Fruit fly (Drosophila melanogaster) whole organism, embryonic: Measurements from ENCODE around the gene CG7582.

Experiments
- Abd-B ChIP-seq: fragments of 200-800 bp; sonication (Bioruptor generic); optimal IDR thresholded peaks from 2 replicates; lab custom pipeline; 2018; ENCODE audit warnings: missing biosample characterization, mild to moderate bottlenecking, missing genetic modification characterization, moderate library complexity
- Adf1 ChIP-seq: fragments of 200-800 bp; sonication (Bioruptor generic); IDR thresholded peaks from 2 replicates; pipeline ENCODE4 v1.3.6; 2022; ENCODE audit warnings: missing biosample characterization, missing genetic modification characterization
- BEAF-32 ChIP-seq: fragments of 200-800 bp; sonication (Bioruptor generic); optimal IDR thresholded peaks from 3 replicates; lab custom pipeline; 2017; ENCODE audit warnings: missing biosample characterization, missing genetic modification characterization, mild to moderate bottlenecking, moderate library complexity, missing genetic modification reagents
- BtbVII ChIP-seq: fragments of 200-800 bp; sonication (Bioruptor generic); optimal IDR thresholded peaks from 3 replicates; lab custom pipeline; 2017; ENCODE audit warnings: missing biosample characterization, mild to moderate bottlenecking, missing genetic modification characterization
- C15 ChIP-seq: fragments of 200-800 bp; sonication (Bioruptor generic); IDR thresholded peaks from 3 replicates; pipeline ENCODE4 v1.3.6; 2022; ENCODE audit warnings: missing biosample characterization, missing genetic modification characterization
- CG10267 ChIP-seq: fragments of 200-800 bp; sonication (Bioruptor generic); optimal IDR thresholded peaks from 2 replicates; lab custom pipeline; 2018; ENCODE audit warnings: missing biosample characterization, mild to moderate bottlenecking, missing genetic modification characterization, moderate library complexity
- CG10543 ChIP-seq: fragments of 200-800 bp; sonication (Bioruptor generic); optimal IDR thresholded peaks from 3 replicates; lab custom pipeline; 2017; ENCODE audit warnings: missing biosample characterization, mild to moderate bottlenecking, missing genetic modification characterization, moderate library complexity
- CG11085 ChIP-seq: fragments of 200-800 bp; sonication (Bioruptor generic); IDR thresholded peaks from 2 replicates; pipeline ENCODE4 v1.3.6; 2022; ENCODE audit warnings: missing biosample characterization, missing genetic modification characterization
- CG11093 ChIP-seq: fragments of 200-800 bp; sonication (Bioruptor generic); IDR thresholded peaks from 3 replicates; pipeline ENCODE4 v1.3.6; 2022; ENCODE audit warnings: missing biosample characterization, missing genetic modification characterization
- CG11723 ChIP-seq: fragments of 200-800 bp; sonication (Bioruptor generic); optimal IDR thresholded peaks from 2 replicates; lab custom pipeline; 2017; ENCODE audit warnings: missing biosample characterization, mild to moderate bottlenecking, missing genetic modification characterization
- CG12219 ChIP-seq: fragments of 200-800 bp; sonication (Bioruptor generic); optimal IDR thresholded peaks from 3 replicates; lab custom pipeline; 2018; ENCODE audit warnings: missing biosample characterization, mild to moderate bottlenecking, missing genetic modification characterization
- CG13287 ChIP-seq: fragments of 200-800 bp; sonication (Bioruptor generic); IDR thresholded peaks from 2 replicates; pipeline ENCODE4 v1.3.6; 2022; ENCODE audit warnings: missing biosample characterization, missing genetic modification characterization; ENCODE audit not compliant: partially characterized antibody
- CG14014 ChIP-seq: fragments of 200-800 bp; sonication (Bioruptor generic); IDR thresholded peaks from 2 replicates; pipeline ENCODE4 v1.3.6; 2022; ENCODE audit warnings: missing biosample characterization, missing genetic modification characterization
- CG14050 ChIP-seq: fragments of 200-800 bp; sonication (Bioruptor generic); IDR thresholded peaks from 3 replicates; pipeline ENCODE4 v1.3.6; 2022; ENCODE audit warnings: missing biosample characterization, missing genetic modification characterization
- CG15514 ChIP-seq: fragments of 200-800 bp; sonication (Bioruptor generic); optimal IDR thresholded peaks from 3 replicates; lab custom pipeline; 2017; ENCODE audit warnings: missing biosample characterization, missing genetic modification characterization, mild to moderate bottlenecking, moderate library complexity, missing genetic modification reagents
- CG15601 ChIP-seq: fragments of 200-800 bp; sonication (Bioruptor generic); optimal IDR thresholded peaks from 3 replicates; lab custom pipeline; 2019; ENCODE audit warnings: missing biosample characterization, mild to moderate bottlenecking, missing genetic modification characterization, moderate library complexity
- CG16779 ChIP-seq: fragments of 200-800 bp; sonication (Bioruptor generic); IDR thresholded peaks from 2 replicates; pipeline ENCODE4 v1.3.6; 2022; ENCODE audit warnings: missing biosample characterization, missing genetic modification characterization
- CG16815 ChIP-seq: fragments of 200-800 bp; sonication (Bioruptor generic); optimal IDR thresholded peaks from 3 replicates; lab custom pipeline; 2017; ENCODE audit warnings: missing biosample characterization, mild to moderate bottlenecking, missing genetic modification characterization
- CG17912 ChIP-seq: fragments of 200-800 bp; sonication (Bioruptor generic); optimal IDR thresholded peaks from 2 replicates; lab custom pipeline; 2018; ENCODE audit warnings: missing biosample characterization, mild to moderate bottlenecking, missing genetic modification characterization
- CG18619 ChIP-seq: fragments of 200-800 bp; sonication (Bioruptor generic); optimal IDR thresholded peaks from 3 replicates; lab custom pipeline; 2017; ENCODE audit warnings: missing biosample characterization, mild to moderate bottlenecking, missing genetic modification characterization
- CG2678 ChIP-seq: fragments of 200-800 bp; sonication (Bioruptor generic); optimal IDR thresholded peaks from 3 replicates; lab custom pipeline; 2019; ENCODE audit warnings: missing biosample characterization, mild to moderate bottlenecking, missing genetic modification characterization, moderate library complexity
- CG33557 ChIP-seq: fragments of 200-800 bp; sonication (Bioruptor generic); optimal IDR thresholded peaks from 2 replicates; lab custom pipeline; 2019; ENCODE audit warnings: missing biosample characterization, mild to moderate bottlenecking, missing genetic modification characterization, moderate library complexity
- CG4820 ChIP-seq: fragments of 200-800 bp; sonication (Bioruptor generic); optimal IDR thresholded peaks from 3 replicates; lab custom pipeline; 2016; ENCODE audit warnings: missing biosample characterization, missing genetic modification characterization
- CG6254 ChIP-seq: fragments of 200-800 bp; sonication (Bioruptor generic); optimal IDR thresholded peaks from 3 replicates; lab custom pipeline; 2017; ENCODE audit warnings: mild to moderate bottlenecking, missing biosample characterization, missing genetic modification reagents, missing genetic modification characterization
- CG6813 ChIP-seq: fragments of 200-800 bp; sonication (Bioruptor generic); optimal IDR thresholded peaks from 2 replicates; lab custom pipeline; 2017; ENCODE audit warnings: missing biosample characterization, missing genetic modification characterization, mild to moderate bottlenecking, moderate library complexity, missing genetic modification reagents
- CG7963 ChIP-seq: fragments of 200-800 bp; sonication (Bioruptor generic); IDR thresholded peaks from 3 replicates; pipeline ENCODE4 v1.3.6; 2022; ENCODE audit warnings: missing biosample characterization, missing genetic modification characterization; ENCODE audit not compliant: partially characterized antibody
- CTCF ChIP-seq: fragments of 200-800 bp; sonication (Bioruptor generic); optimal IDR thresholded peaks from 2 replicates; lab custom pipeline; 2017; ENCODE audit warnings: missing biosample characterization, mild to moderate bottlenecking, missing genetic modification characterization, moderate library complexity
- Dll ChIP-seq: fragments of 200-800 bp; sonication (Bioruptor generic); IDR thresholded peaks from 4 replicates; pipeline ENCODE4 v1.3.6; 2022; ENCODE audit warnings: missing biosample characterization, missing genetic modification characterization; ENCODE audit not compliant: partially characterized antibody
- Doc2 ChIP-seq: fragments of 200-800 bp; sonication (Bioruptor generic); IDR thresholded peaks from 2 replicates; pipeline ENCODE4 v1.3.6; 2022; ENCODE audit warnings: missing biosample characterization, missing genetic modification characterization
- E2f2 ChIP-seq: fragments of 200-800 bp; sonication (Bioruptor generic); IDR thresholded peaks from 2 replicates; pipeline ENCODE4 v1.3.6; 2022; ENCODE audit warnings: missing biosample characterization, missing genetic modification characterization
- HLH4C ChIP-seq: fragments of 200-800 bp; sonication (Bioruptor generic); IDR thresholded peaks from 3 replicates; pipeline ENCODE4 v1.3.6; 2022; ENCODE audit warnings: missing biosample characterization, missing genetic modification characterization; ENCODE audit not compliant: partially characterized antibody
- Lhr ChIP-seq: fragments of 200-800 bp; sonication (Bioruptor generic); optimal IDR thresholded peaks from 3 replicates; lab custom pipeline; 2017; ENCODE audit warnings: mild to moderate bottlenecking, missing biosample characterization, missing genetic modification reagents, missing genetic modification characterization
- Lim3 ChIP-seq: fragments of 200-800 bp; sonication (Bioruptor generic); IDR thresholded peaks from 2 replicates; pipeline ENCODE4 v1.3.6; 2022; ENCODE audit warnings: missing biosample characterization, missing genetic modification characterization
- MESR4 ChIP-seq: fragments of 200-800 bp; sonication (Bioruptor generic); optimal IDR thresholded peaks from 2 replicates; lab custom pipeline; 2018; ENCODE audit warnings: missing biosample characterization, mild to moderate bottlenecking, missing genetic modification characterization, moderate library complexity
- Max ChIP-seq: fragments of 200-800 bp; sonication (Bioruptor generic); optimal IDR thresholded peaks from 2 replicates; lab custom pipeline; 2016; ENCODE audit warnings: missing biosample characterization, mild to moderate bottlenecking, missing genetic modification characterization
- Ravus ChIP-seq: fragments of 200-800 bp; sonication (Bioruptor generic); IDR thresholded peaks from 2 replicates; pipeline ENCODE4 v1.3.6; 2022; ENCODE audit warnings: missing biosample characterization, missing genetic modification characterization
- Sox100B ChIP-seq: fragments of 200-800 bp; sonication (Bioruptor generic); optimal IDR thresholded peaks from 3 replicates; lab custom pipeline; 2018; ENCODE audit warnings: missing biosample characterization, mild to moderate bottlenecking, missing genetic modification characterization
- Vsx1 ChIP-seq: fragments of 200-800 bp; sonication (Bioruptor generic); optimal IDR thresholded peaks from 2 replicates; lab custom pipeline; 2017; ENCODE audit warnings: missing biosample characterization, mild to moderate bottlenecking, missing genetic modification characterization, missing genetic modification reagents
- cg ChIP-seq: fragments of 200-800 bp; sonication (Bioruptor generic); optimal IDR thresholded peaks from 3 replicates; lab custom pipeline; 2019; ENCODE audit warnings: missing biosample characterization, mild to moderate bottlenecking, missing genetic modification characterization, moderate library complexity
- ci ChIP-seq: fragments of 200-800 bp; sonication (Bioruptor generic); IDR thresholded peaks from 3 replicates; pipeline ENCODE4 v1.3.6; 2022; ENCODE audit warnings: missing biosample characterization, missing genetic modification characterization
- crc ChIP-seq: fragments of 200-800 bp; sonication (Bioruptor generic); optimal IDR thresholded peaks from 2 replicates; lab custom pipeline; 2016; ENCODE audit warnings: missing biosample characterization, missing genetic modification characterization
- fd64A ChIP-seq: fragments of 200-800 bp; sonication (Bioruptor generic); optimal IDR thresholded peaks from 3 replicates; lab custom pipeline; 2018; ENCODE audit warnings: missing biosample characterization, mild to moderate bottlenecking, missing genetic modification characterization
- fd96Cb ChIP-seq: fragments of 200-800 bp; sonication (Bioruptor generic); optimal IDR thresholded peaks from 2 replicates; lab custom pipeline; 2018; ENCODE audit warnings: missing biosample characterization, mild to moderate bottlenecking, missing genetic modification characterization, moderate library complexity
- gcm2 ChIP-seq: fragments of 200-800 bp; sonication (Bioruptor generic); optimal IDR thresholded peaks from 2 replicates; lab custom pipeline; 2016; ENCODE audit warnings: missing biosample characterization, missing genetic modification characterization
- gsb-n ChIP-seq: fragments of 200-800 bp; sonication (Bioruptor generic); optimal IDR thresholded peaks from 3 replicates; lab custom pipeline; 2018; ENCODE audit warnings: missing biosample characterization, mild to moderate bottlenecking, missing genetic modification characterization
- pros ChIP-seq: fragments of 200-800 bp; sonication (Bioruptor generic); optimal IDR thresholded peaks from 3 replicates; lab custom pipeline; 2019; ENCODE audit warnings: missing biosample characterization, mild to moderate bottlenecking, missing genetic modification characterization, moderate library complexity
- tna ChIP-seq: fragments of 200-800 bp; sonication (Bioruptor generic); IDR thresholded peaks from 2 replicates; pipeline ENCODE4 v1.3.6; 2022; ENCODE audit warnings: missing biosample characterization, missing genetic modification characterization; ENCODE audit not compliant: partially characterized antibody
- ttk ChIP-seq: fragments of 200-800 bp; sonication (Bioruptor generic); IDR thresholded peaks from 2 replicates; pipeline ENCODE4 v2.1.2; 2022; ENCODE audit warnings: missing biosample characterization, missing genetic modification characterization
- vnd ChIP-seq: fragments of 200-800 bp; sonication (Bioruptor generic); IDR thresholded peaks from 3 replicates; pipeline ENCODE4 v1.3.6; 2022; ENCODE audit warnings: missing biosample characterization, missing genetic modification characterization; ENCODE audit not compliant: partially characterized antibody
- z ChIP-seq: fragments of 200-800 bp; sonication (Bioruptor generic); IDR thresholded peaks from 3 replicates; pipeline ENCODE4 v1.3.6; 2022; ENCODE audit warnings: missing biosample characterization, missing genetic modification characterization
- zfh1 ChIP-seq: fragments of 200-800 bp; sonication (Bioruptor generic); IDR thresholded peaks from 3 replicates; pipeline ENCODE4 v1.3.6; 2022; ENCODE audit warnings: missing biosample characterization, missing genetic modification characterization

The CG7582 gene

DNA sequence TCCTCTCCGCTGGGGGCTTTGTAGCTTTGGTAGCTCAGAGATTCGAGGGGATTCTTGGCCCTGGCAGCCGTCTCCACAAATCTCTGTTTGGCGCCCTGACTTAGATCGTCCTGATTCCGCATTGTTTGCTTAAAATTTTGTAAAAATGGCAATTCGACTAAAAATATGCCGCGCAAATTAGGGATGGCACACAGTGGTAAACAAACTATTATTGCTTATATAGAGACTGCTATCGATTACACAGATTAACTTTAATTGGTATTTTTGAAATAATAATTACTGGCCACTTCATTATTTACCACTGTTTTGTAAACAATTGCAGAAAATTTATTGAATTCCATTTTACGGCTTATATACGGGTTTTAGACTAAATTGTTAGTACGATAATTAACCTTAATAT lies 42.7 kb upstream of the CG7582 start, which contains the start of the genes Naa40 and CG18731 (continued):
- TF ChIP-seq CG14014 (GFP tag; lab: Robert Waterston, UW) (no peak), Max (GFP tag; lab: Kevin White, UChicago) (no peak), CG17912 (no peak), Dll (GFP tag; lab: Robert Waterston, UW) (peak; percentile 66; the same call in 3 of the 4 replicates), ci (no peak), crc (GFP tag; lab: Kevin White, UChicago) (no peak), cg (GFP tag; lab: Kevin White, UChicago) (no peak), CG10267 (tag; lab: Kevin White, UChicago) (no peak), ttk (GFP tag; lab: Robert Waterston, UW) (no peak), C15 (GFP tag; lab: Robert Waterston, UW) (no peak), fd64A (GFP tag; lab: Kevin White, UChicago) (no peak), CG13287 (GFP tag; lab: Robert Waterston, UW) (peak; percentile 79), Abd-B (GFP tag; lab: Kevin White, UChicago) (no peak), CG14050 (GFP tag; lab: Robert Waterston, UW) (no peak), Lim3 (GFP tag; lab: Robert Waterston, UW) (no peak), CG6254 (GFP tag; lab: Kevin White, UChicago) (no peak), CG2678 (tag; lab: Kevin White, UChicago) (no peak), gsb-n (tag; lab: Kevin White, UChicago) (no peak), CG10543 (GFP tag; lab: Kevin White, UChicago) (no peak), vnd (GFP tag; lab: Robert Waterston, UW) (no peak; the same call in 2 of the 3 replicates), CTCF (GFP tag; lab: Kevin White, UChicago) (no peak), CG11085 (GFP tag; lab: Robert Waterston, UW) (no peak), CG11723 (GFP tag; lab: Kevin White, UChicago) (no peak), E2f2 (GFP tag; lab: Robert Waterston, UW) (peak; percentile 88), CG33557 (GFP tag; lab: Kevin White, UChicago) (no peak), BtbVII (GFP tag; lab: Kevin White, UChicago) (no peak), fd96Cb (tag; lab: Kevin White, UChicago) (no peak), CG12219 (no peak), Doc2 (GFP tag; lab: Robert Waterston, UW) (no peak), CG11093 (GFP tag; lab: Robert Waterston, UW) (no peak), Vsx1 (no peak), CG15514 (GFP tag; lab: Kevin White, UChicago) (no peak), Ravus (no peak), CG16779 (GFP tag; lab: Robert Waterston, UW) (no peak), Sox100B (GFP tag; lab: Kevin White, UChicago) (no peak), HLH4C (GFP tag; lab: Robert Waterston, UW) (peak; percentile 48), zfh1 (no peak), Lhr (GFP tag; lab: Kevin White, UChicago) (peak; percentile 44), CG18619 (GFP tag; lab: Kevin White, UChicago) (no peak), CG15601 (tag; lab: Kevin White, UChicago) (no peak), BEAF-32 (peak; percentile 79), gcm2 (GFP tag; lab: Kevin White, UChicago) (no peak), CG7963 (GFP tag; lab: Robert Waterston, UW) (0 out of 3 replicates have a peak, but pooled peaks have one; percentile 47), tna (0 out of 2 replicates have a peak, but pooled peaks have one; percentile 38), Adf1 (GFP tag; lab: Robert Waterston, UW) (no peak), CG16815 (GFP tag; lab: Kevin White, UChicago) (no peak), CG4820 (no peak), z (GFP tag; lab: Robert Waterston, UW) (no peak), CG6813 (GFP tag; lab: Kevin White, UChicago) (no peak), pros (GFP tag; lab: Kevin White, UChicago) (no peak), MESR4 (GFP tag; lab: Kevin White, UChicago) (no peak)
